Fruit fly (Drosophila melanogaster): ENCODE data around the gene CG7384.

Gene CG7384

DNA sequence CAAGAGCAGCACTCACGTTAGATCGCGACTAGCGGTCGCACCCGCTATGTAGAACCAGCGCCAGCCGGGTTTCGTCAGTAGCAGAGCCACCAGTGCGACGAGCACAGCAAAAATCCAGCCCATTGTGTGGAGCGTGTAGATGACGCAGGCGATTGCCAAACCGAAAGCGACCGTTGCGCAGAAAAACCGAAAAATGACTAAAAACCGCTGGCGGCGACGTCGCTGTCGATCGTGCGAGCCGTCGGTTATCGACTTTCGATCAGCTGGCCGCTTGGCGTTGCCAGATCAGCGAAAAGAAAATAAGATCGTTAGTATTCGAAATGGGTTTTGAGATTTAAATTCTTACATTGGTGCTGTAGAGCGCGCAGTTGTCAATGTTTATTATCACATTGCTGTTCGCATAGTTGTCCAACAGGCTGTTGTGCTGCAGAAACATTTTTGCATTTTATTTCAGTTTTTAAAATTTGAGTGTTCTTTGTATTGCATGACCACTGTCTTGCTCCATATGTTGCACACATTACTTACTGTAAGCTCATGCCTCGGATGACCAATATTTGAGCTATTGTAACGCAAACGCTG, 6.3 kb upstream of the CG7384 start (continued):
- TF ChIP-seq sc (optimal IDR thresholded peaks at IDR 0.05) (no peak), sc (GFP tag; optimal IDR thresholded peaks at IDR 0.05) (no peak), CG11247 (GFP tag; IDR thresholded peaks at IDR 0.05) (0 out of 2 replicates have a peak, but pooled peaks have one; percentile 50), CG4424 (GFP tag; optimal IDR thresholded peaks at IDR 0.05) (peak; percentile 49), nerfin-2 (GFP tag; IDR thresholded peaks at IDR 0.05; ENCODE audit: partially characterized antibody) (no peak), CrebB (tag; optimal IDR thresholded peaks at IDR 0.05) (peak; percentile 57), CG12391 (tag; optimal IDR thresholded peaks at IDR 0.05) (peak; percentile 27), ewg (GFP tag; optimal IDR thresholded peaks at IDR 0.05) (no peak), CG6175 (GFP tag; IDR thresholded peaks at IDR 0.05) (no peak), CG7963 (GFP tag; IDR thresholded peaks at IDR 0.05; ENCODE audit: partially characterized antibody) (no peak), CG6272 (GFP tag; IDR thresholded peaks at IDR 0.05) (no peak), CG8478 (optimal IDR thresholded peaks at IDR 0.05) (no peak), fd3F (GFP tag; optimal IDR thresholded peaks at IDR 0.05) (no peak), Hey (tag; optimal IDR thresholded peaks at IDR 0.05) (no peak), hb (GFP tag; IDR thresholded peaks at IDR 0.05; ENCODE audit: partially characterized antibody) (no peak), CG10321 (GFP tag; IDR thresholded peaks at IDR 0.05) (no peak), az2 (GFP tag; optimal IDR thresholded peaks at IDR 0.05) (peak; percentile 32), CG31388 (GFP tag; optimal IDR thresholded peaks at IDR 0.05) (peak; percentile 7), Atf-2 (GFP tag; optimal IDR thresholded peaks at IDR 0.05) (no peak), psq (GFP tag; optimal IDR thresholded peaks at IDR 0.05) (no peak), CkIIα-i1 (GFP tag; IDR thresholded peaks at IDR 0.05) (no peak), ato (GFP tag; IDR thresholded peaks at IDR 0.05; ENCODE audit: partially characterized antibody) (no peak), Dll (GFP tag; IDR thresholded peaks at IDR 0.05; ENCODE audit: partially characterized antibody) (no peak), Nf-YC (tag; optimal IDR thresholded peaks at IDR 0.05) (peak; percentile 11), CG4854 (GFP tag; optimal IDR thresholded peaks at IDR 0.05) (peak; percentile 8), CG2678 (tag; optimal IDR thresholded peaks at IDR 0.05) (peak; percentile 35), Poxn (GFP tag; IDR thresholded peaks at IDR 0.05) (no peak), CG34224 (GFP tag; IDR thresholded peaks at IDR 0.05; ENCODE audit: partially characterized antibody) (no peak), stc (GFP tag; IDR thresholded peaks at IDR 0.05) (no peak), CG6765 (GFP tag; optimal IDR thresholded peaks at IDR 0.05) (peak; percentile 62), Kr (GFP tag; optimal IDR thresholded peaks at IDR 0.05) (no peak), CG14667 (GFP tag; IDR thresholded peaks at IDR 0.05) (no peak), Scr (GFP tag; IDR thresholded peaks at IDR 0.05; ENCODE audit: partially characterized antibody) (no peak), tin (GFP tag; optimal IDR thresholded peaks at IDR 0.05) (no peak), mld (GFP tag; IDR thresholded peaks at IDR 0.05; ENCODE audit: partially characterized antibody) (no peak), CG12942 (GFP tag; optimal IDR thresholded peaks at IDR 0.05) (peak; percentile 3), CG7271 (tag; optimal IDR thresholded peaks at IDR 0.05) (no peak), CG7786 (GFP tag; optimal IDR thresholded peaks at IDR 0.05) (no peak), prd (optimal IDR thresholded peaks at IDR 0.05) (no peak), prd (GFP tag; IDR thresholded peaks at IDR 0.05) (peak; percentile 27; the same call in 1 of the 3 replicates), CG31441 (GFP tag; IDR thresholded peaks at IDR 0.05) (peak; percentile 47), Ets65A (GFP tag) (peak; percentile 89), CG31365 (tag; optimal IDR thresholded peaks at IDR 0.05) (peak; percentile 17), Opbp (GFP tag; IDR thresholded peaks at IDR 0.05; ENCODE audit: partially characterized antibody) (peak; percentile 60; the same call in 2 of the 3 replicates), Usf (GFP tag; optimal IDR thresholded peaks at IDR 0.05) (no peak), cas (GFP tag; IDR thresholded peaks at IDR 0.05) (no peak), Lpt (GFP tag; optimal IDR thresholded peaks at IDR 0.05) (no peak), hth (optimal IDR thresholded peaks at IDR 0.05) (no peak), D (optimal IDR thresholded peaks at IDR 0.05) (no peak), D (GFP tag; optimal IDR thresholded peaks at IDR 0.05) (no peak), Dfd (GFP tag; optimal IDR thresholded peaks at IDR 0.05) (no peak), da (GFP tag; optimal IDR thresholded peaks at IDR 0.05) (no peak)
